Fruit fly (Drosophila melanogaster) whole organism, embryonic: Measurements from ENCODE around the gene Spc25.

Experiments
- Asciz ChIP-seq: fragments of 200-800 bp; sonication (Bioruptor generic); optimal IDR thresholded peaks from 2 replicates; lab custom pipeline; 2017; ENCODE audit warnings: missing biosample characterization, mild to moderate bottlenecking, missing genetic modification characterization, missing genetic modification reagents
- BtbVII ChIP-seq: fragments of 200-800 bp; sonication (Bioruptor generic); optimal IDR thresholded peaks from 3 replicates; lab custom pipeline; 2017; ENCODE audit warnings: missing biosample characterization, mild to moderate bottlenecking, missing genetic modification characterization
- CG10209 ChIP-seq: fragments of 200-800 bp; sonication (Bioruptor generic); optimal IDR thresholded peaks from 3 replicates; lab custom pipeline; 2017; ENCODE audit warnings: missing biosample characterization, mild to moderate bottlenecking, missing genetic modification characterization, missing genetic modification reagents
- CG11247 ChIP-seq: fragments of 200-800 bp; sonication (Bioruptor generic); IDR thresholded peaks from 2 replicates; pipeline ENCODE4 v1.3.6; 2022; ENCODE audit warnings: missing biosample characterization, missing genetic modification characterization
- CG11723 ChIP-seq: fragments of 200-800 bp; sonication (Bioruptor generic); optimal IDR thresholded peaks from 2 replicates; lab custom pipeline; 2017; ENCODE audit warnings: missing biosample characterization, mild to moderate bottlenecking, missing genetic modification characterization
- CG12299 ChIP-seq: fragments of 200-800 bp; sonication (Bioruptor generic); optimal IDR thresholded peaks from 2 replicates; lab custom pipeline; 2018; ENCODE audit warnings: missing biosample characterization, mild to moderate bottlenecking, missing genetic modification characterization
- CG12659 ChIP-seq: fragments of 200-800 bp; sonication (Bioruptor generic); optimal IDR thresholded peaks from 3 replicates; lab custom pipeline; 2017; ENCODE audit warnings: mild to moderate bottlenecking, missing biosample characterization, missing genetic modification reagents, missing genetic modification characterization
- CG12744 ChIP-seq: fragments of 200-800 bp; sonication (Bioruptor generic); optimal IDR thresholded peaks from 2 replicates; lab custom pipeline; 2016; ENCODE audit warnings: missing biosample characterization, missing genetic modification characterization
- CG13123 ChIP-seq: fragments of 200-800 bp; sonication (Bioruptor generic); optimal IDR thresholded peaks from 2 replicates; lab custom pipeline; 2016; ENCODE audit warnings: missing biosample characterization, missing genetic modification characterization
- CG1603 ChIP-seq: fragments of 200-800 bp; sonication (Bioruptor generic); optimal IDR thresholded peaks from 2 replicates; lab custom pipeline; 2019; ENCODE audit warnings: missing biosample characterization, mild to moderate bottlenecking, missing genetic modification characterization, moderate library complexity
- CG16863 ChIP-seq: fragments of 200-800 bp; sonication (Bioruptor generic); optimal IDR thresholded peaks from 3 replicates; lab custom pipeline; 2016; ENCODE audit warnings: missing biosample characterization, missing genetic modification characterization
- CG1792 ChIP-seq: fragments of 200-800 bp; sonication (Bioruptor generic); optimal IDR thresholded peaks from 2 replicates; lab custom pipeline; 2016; ENCODE audit warnings: missing biosample characterization, missing genetic modification characterization
- CG18764 ChIP-seq: fragments of 200-800 bp; sonication (Bioruptor generic); optimal IDR thresholded peaks from 3 replicates; lab custom pipeline; 2016; ENCODE audit warnings: missing biosample characterization, missing genetic modification characterization
- CG2875 ChIP-seq: fragments of 200-800 bp; sonication (Bioruptor generic); optimal IDR thresholded peaks from 2 replicates; lab custom pipeline; 2017; ENCODE audit warnings: missing biosample characterization, mild to moderate bottlenecking, missing genetic modification characterization, missing genetic modification reagents
- CG31441 ChIP-seq: fragments of 200-800 bp; sonication (Bioruptor generic); IDR thresholded peaks from 2 replicates; pipeline ENCODE4 v1.3.6; 2022; ENCODE audit warnings: missing biosample characterization, missing genetic modification characterization
- CG4707 ChIP-seq: fragments of 200-800 bp; sonication (Bioruptor generic); optimal IDR thresholded peaks from 2 replicates; lab custom pipeline; 2018; ENCODE audit warnings: missing biosample characterization, mild to moderate bottlenecking, missing genetic modification characterization, moderate library complexity
- CG6791 ChIP-seq: fragments of 200-800 bp; sonication (Bioruptor generic); IDR thresholded peaks from 3 replicates; pipeline ENCODE4 v1.3.6; 2022; ENCODE audit warnings: missing biosample characterization, missing genetic modification characterization; ENCODE audit not compliant: partially characterized antibody
- CG6854 ChIP-seq: fragments of 200-800 bp; sonication (Bioruptor generic); optimal IDR thresholded peaks from 3 replicates; lab custom pipeline; 2017; ENCODE audit warnings: missing biosample characterization, mild to moderate bottlenecking, missing genetic modification characterization
- CG8388 ChIP-seq: fragments of 200-800 bp; sonication (Bioruptor generic); optimal IDR thresholded peaks from 2 replicates; lab custom pipeline; 2019; ENCODE audit warnings: missing biosample characterization, mild to moderate bottlenecking, missing genetic modification characterization, moderate library complexity
- CG8478 ChIP-seq: fragments of >200 bp; optimal IDR thresholded peaks from 2 replicates; lab custom pipeline; 2018
- CG8944 ChIP-seq: fragments of 200-800 bp; sonication (Bioruptor generic); optimal IDR thresholded peaks from 3 replicates; lab custom pipeline; 2016; ENCODE audit warnings: missing biosample characterization, missing genetic modification characterization
- CG9932 ChIP-seq: fragments of 200-800 bp; sonication (Bioruptor generic); IDR thresholded peaks from 2 replicates; pipeline ENCODE4 v1.3.6; 2022; ENCODE audit warnings: missing biosample characterization, missing genetic modification characterization
- Camta ChIP-seq: fragments of 200-800 bp; sonication (Bioruptor generic); optimal IDR thresholded peaks from 2 replicates; lab custom pipeline; 2016; ENCODE audit warnings: missing biosample characterization, missing genetic modification characterization
- CrebB ChIP-seq: fragments of 200-800 bp; sonication (Bioruptor generic); optimal IDR thresholded peaks from 3 replicates; lab custom pipeline; 2018; ENCODE audit warnings: missing biosample characterization, mild to moderate bottlenecking, missing genetic modification characterization
- Dek ChIP-seq: fragments of 200-800 bp; sonication (Bioruptor generic); optimal IDR thresholded peaks from 3 replicates; lab custom pipeline; 2019; ENCODE audit warnings: missing biosample characterization, mild to moderate bottlenecking, missing genetic modification characterization, moderate library complexity
- Dll ChIP-seq: fragments of 200-800 bp; sonication (Bioruptor generic); IDR thresholded peaks from 4 replicates; pipeline ENCODE4 v1.3.6; 2022; ENCODE audit warnings: missing biosample characterization, missing genetic modification characterization; ENCODE audit not compliant: partially characterized antibody
- Dp ChIP-seq: fragments of 200-800 bp; sonication (Bioruptor generic); optimal IDR thresholded peaks from 2 replicates; lab custom pipeline; 2018; ENCODE audit warnings: missing biosample characterization, mild to moderate bottlenecking, missing genetic modification characterization, moderate library complexity
- Fer1 ChIP-seq: fragments of 200-800 bp; sonication (Bioruptor generic); optimal IDR thresholded peaks from 2 replicates; lab custom pipeline; 2017; ENCODE audit warnings: missing biosample characterization, mild to moderate bottlenecking, missing genetic modification characterization
- Fer3 ChIP-seq: fragments of 200-800 bp; sonication (Bioruptor generic); optimal IDR thresholded peaks from 2 replicates; lab custom pipeline; 2018; ENCODE audit warnings: missing biosample characterization, mild to moderate bottlenecking, missing genetic modification characterization, moderate library complexity
- GATAe ChIP-seq: fragments of 200-800 bp; sonication (Bioruptor generic); conservative IDR thresholded peaks from 2 replicates; pipeline ENCODE4 v1.3.6; 2022; ENCODE audit warnings: missing biosample characterization, missing genetic modification characterization
- Gug ChIP-seq: fragments of 200-800 bp; sonication (Bioruptor generic); IDR thresholded peaks from 4 replicates; pipeline ENCODE4 v1.3.6; 2022; ENCODE audit warnings: missing biosample characterization, missing genetic modification characterization
- Hr39 ChIP-seq: fragments of >200 bp; optimal IDR thresholded peaks from 2 replicates; lab custom pipeline; 2017
- Jarid2 ChIP-seq: fragments of 200-800 bp; sonication (Bioruptor generic); optimal IDR thresholded peaks from 3 replicates; lab custom pipeline; 2017; ENCODE audit warnings: mild to moderate bottlenecking, missing biosample characterization, missing genetic modification reagents, missing genetic modification characterization
- bcd ChIP-seq: fragments of 200-800 bp; sonication (Bioruptor generic); optimal IDR thresholded peaks from 2 replicates; lab custom pipeline; 2017; ENCODE audit warnings: missing biosample characterization, mild to moderate bottlenecking, missing genetic modification characterization
- ems ChIP-seq: fragments of 200-800 bp; sonication (Bioruptor generic); optimal IDR thresholded peaks from 3 replicates; lab custom pipeline; 2016; ENCODE audit warnings: missing biosample characterization, missing genetic modification characterization
- fd102C ChIP-seq: fragments of 200-800 bp; sonication (Bioruptor generic); optimal IDR thresholded peaks from 2 replicates; lab custom pipeline; 2018; ENCODE audit warnings: missing biosample characterization, mild to moderate bottlenecking, missing genetic modification characterization, moderate library complexity
- fd64A ChIP-seq: fragments of 200-800 bp; sonication (Bioruptor generic); optimal IDR thresholded peaks from 3 replicates; lab custom pipeline; 2018; ENCODE audit warnings: missing biosample characterization, mild to moderate bottlenecking, missing genetic modification characterization
- gsb-n ChIP-seq: fragments of 200-800 bp; sonication (Bioruptor generic); optimal IDR thresholded peaks from 3 replicates; lab custom pipeline; 2018; ENCODE audit warnings: missing biosample characterization, mild to moderate bottlenecking, missing genetic modification characterization
- peb ChIP-seq: fragments of 200-800 bp; sonication (Bioruptor generic); IDR thresholded peaks from 2 replicates; pipeline ENCODE4 v1.3.6; 2022; ENCODE audit warnings: missing biosample characterization, missing genetic modification characterization
- row ChIP-seq: fragments of 200-800 bp; sonication (Bioruptor generic); IDR thresholded peaks from 3 replicates; pipeline ENCODE4 v1.3.6; 2022; ENCODE audit warnings: missing biosample characterization, missing genetic modification characterization
- sc ChIP-seq, 3 experiments: fragments of >200 bp in 2 of 3; fragments of 200-800 bp in 1 of 3; sonication (Bioruptor generic) in 1 of 3; optimal IDR thresholded peaks; 2 replicates in 2 of 3; 3 replicates in 1 of 3; lab custom pipeline; 2017; ENCODE audit warnings: mild to moderate bottlenecking in 1 of 3, missing biosample characterization in 1 of 3, missing genetic modification characterization in 1 of 3, missing genetic modification reagents in 1 of 3
- slou ChIP-seq: fragments of 200-800 bp; sonication (Bioruptor generic); optimal IDR thresholded peaks from 3 replicates; lab custom pipeline; 2016; ENCODE audit warnings: missing biosample characterization, missing genetic modification characterization
- sug ChIP-seq: fragments of 200-800 bp; optimal IDR thresholded peaks from 2 replicates; lab custom pipeline; 2019; ENCODE audit warnings: missing biosample characterization, mild to moderate bottlenecking, missing genetic modification characterization, moderate library complexity
- tap ChIP-seq: fragments of 200-800 bp; optimal IDR thresholded peaks from 3 replicates; lab custom pipeline; 2019; ENCODE audit warnings: missing biosample characterization, mild to moderate bottlenecking, missing genetic modification characterization, moderate library complexity
- twi ChIP-seq: fragments of 200-800 bp; optimal IDR thresholded peaks from 2 replicates; lab custom pipeline; 2019; ENCODE audit warnings: missing biosample characterization, mild to moderate bottlenecking, missing genetic modification characterization, moderate library complexity
- vnd ChIP-seq: fragments of 200-800 bp; sonication (Bioruptor generic); IDR thresholded peaks from 3 replicates; pipeline ENCODE4 v1.3.6; 2022; ENCODE audit warnings: missing biosample characterization, missing genetic modification characterization; ENCODE audit not compliant: partially characterized antibody
- yki ChIP-seq: fragments of >200 bp; optimal IDR thresholded peaks from 3 replicates; lab custom pipeline; 2018
- zen ChIP-seq: fragments of 200-800 bp; sonication (Bioruptor generic); optimal IDR thresholded peaks from 3 replicates; lab custom pipeline; 2018; ENCODE audit warnings: missing biosample characterization, mild to moderate bottlenecking, missing genetic modification characterization, moderate library complexity
- zfh2 ChIP-seq: fragments of 200-800 bp; sonication (Bioruptor generic); optimal IDR thresholded peaks from 2 replicates; lab custom pipeline; 2016; ENCODE audit warnings: missing biosample characterization, missing genetic modification characterization

Spc25 gene

DNA sequence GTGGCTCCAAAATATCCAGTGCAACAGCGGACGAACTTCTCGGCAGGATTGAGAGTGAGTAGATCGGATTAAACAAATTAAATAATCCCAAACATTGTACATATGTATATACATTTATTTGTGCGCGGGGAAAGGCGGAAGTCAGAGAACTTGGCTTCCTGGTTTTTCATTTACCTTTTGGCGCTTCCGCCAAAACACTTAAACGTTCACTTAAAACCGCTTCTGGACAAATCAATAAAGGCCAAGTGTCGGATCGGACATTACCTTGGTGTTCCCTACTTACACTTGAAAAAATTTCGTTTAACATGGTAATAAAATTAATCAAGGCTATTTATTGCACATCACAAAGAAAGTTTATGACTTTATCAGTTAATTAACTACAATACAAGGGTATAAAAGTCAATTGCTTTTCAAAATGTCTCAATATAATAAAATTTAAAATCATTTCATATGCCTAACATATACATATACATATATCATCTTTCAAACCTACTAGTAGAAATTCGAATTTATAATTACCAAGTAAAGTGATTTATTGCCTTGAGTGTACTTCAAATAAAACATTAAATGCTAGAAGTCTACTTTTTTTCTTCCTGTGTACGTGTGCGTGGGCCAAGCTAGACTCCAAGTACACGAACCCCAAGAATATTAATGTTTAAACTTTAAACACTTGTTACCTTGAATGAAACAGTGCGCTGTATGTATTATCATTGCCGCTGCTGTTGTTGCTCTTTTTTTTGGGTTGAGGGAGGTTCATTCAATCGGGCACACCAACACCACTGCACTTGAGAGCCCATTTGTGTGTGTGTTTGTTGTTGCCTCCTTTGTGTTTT lies 20.0 kb downstream of the Spc25 start (continued):
- no peak for TF ChIP-seq CG11247 (GFP tag; lab: Robert Waterston, UW)
- TF ChIP-seq Fer3 (tag; lab: Kevin White, UChicago), result peak; percentile 72
- peak; percentile 17 for TF ChIP-seq Asciz (GFP tag; lab: Kevin White, UChicago)
- TF ChIP-seq vnd (GFP tag; lab: Robert Waterston, UW), result no peak
- TF ChIP-seq sc (optimal IDR thresholded peaks at IDR 0.05; lab: Kevin White, UChicago), result no peak
- TF ChIP-seq sc (GFP tag; optimal IDR thresholded peaks at IDR 0.05; lab: Kevin White, UChicago), result no peak
- TF ChIP-seq CG12744 (GFP tag; lab: Kevin White, UChicago), result peak; percentile 34
- peak; percentile 41 for TF ChIP-seq ems
- peak; percentile 22 for TF ChIP-seq CG1603 (tag; lab: Kevin White, UChicago)
- no peak for TF ChIP-seq twi (tag; lab: Kevin White, UChicago)
- TF ChIP-seq zfh2 (GFP tag; lab: Kevin White, UChicago), result no peak
- no peak for TF ChIP-seq Dll (GFP tag; lab: Robert Waterston, UW)
- TF ChIP-seq CG31441 (GFP tag; lab: Robert Waterston, UW), result no peak; the same call in 1 of the 2 replicates
- TF ChIP-seq CG11723 (GFP tag; lab: Kevin White, UChicago), result peak; percentile 47
- TF ChIP-seq Hr39 (lab: Kevin White, UChicago), result no peak
- TF ChIP-seq Camta (GFP tag; lab: Kevin White, UChicago), result peak; percentile 26
- TF ChIP-seq CG6854 (GFP tag; lab: Kevin White, UChicago), result peak; percentile 48
- TF ChIP-seq CG8478 (lab: Kevin White, UChicago), result no peak
- TF ChIP-seq CG8944 (GFP tag; lab: Kevin White, UChicago), result peak; percentile 16
- TF ChIP-seq Dek (tag; lab: Kevin White, UChicago), result no peak
- TF ChIP-seq CG13123 (GFP tag; lab: Kevin White, UChicago), result no peak
- TF ChIP-seq sug, result no peak
- TF ChIP-seq CG2875 (GFP tag; lab: Kevin White, UChicago), result peak; percentile 35
- no peak for TF ChIP-seq BtbVII (GFP tag; lab: Kevin White, UChicago)
- peak; percentile 38 for TF ChIP-seq CG10209 (GFP tag; lab: Kevin White, UChicago)
- peak; percentile 61 for TF ChIP-seq CG8388 (GFP tag; lab: Kevin White, UChicago)
- peak; percentile 61 for TF ChIP-seq tap
- TF ChIP-seq fd102C, result no peak
- TF ChIP-seq Jarid2 (GFP tag; lab: Kevin White, UChicago), result peak; percentile 50
- TF ChIP-seq gsb-n (tag; lab: Kevin White, UChicago), result no peak
- no peak for TF ChIP-seq CG6791 (GFP tag; lab: Robert Waterston, UW)
- no peak for TF ChIP-seq GATAe (GFP tag; lab: Robert Waterston, UW)
- TF ChIP-seq CG12659 (GFP tag; lab: Kevin White, UChicago), result peak; percentile 41
- peak; percentile 46 for TF ChIP-seq CG12299 (tag; lab: Kevin White, UChicago)
- TF ChIP-seq bcd, result peak; percentile 71
- peak; percentile 40 for TF ChIP-seq CG18764
- TF ChIP-seq fd64A (GFP tag; lab: Kevin White, UChicago), result no peak
- no peak for TF ChIP-seq CrebB
- no peak for TF ChIP-seq CG4707 (GFP tag; lab: Kevin White, UChicago)
- TF ChIP-seq row (GFP tag; lab: Robert Waterston, UW), result peak; percentile 60; the same call in 2 of the 3 replicates
- no peak for TF ChIP-seq yki
- TF ChIP-seq slou (GFP tag; lab: Kevin White, UChicago), result peak; percentile 33
- no peak for TF ChIP-seq peb (GFP tag; lab: Robert Waterston, UW)
- no peak for TF ChIP-seq Dp (GFP tag; lab: Kevin White, UChicago)
- TF ChIP-seq CG9932 (GFP tag; lab: Robert Waterston, UW), result peak; percentile 36
- TF ChIP-seq CG1792, result no peak
- peak; percentile 9 for TF ChIP-seq CG16863 (GFP tag; lab: Kevin White, UChicago)
- peak; percentile 51 for TF ChIP-seq zen (tag; lab: Kevin White, UChicago)
- TF ChIP-seq Gug (GFP tag; lab: Robert Waterston, UW), result peak; percentile 19; the same call in 1 of the 4 replicates
- TF ChIP-seq Fer1 (GFP tag; lab: Kevin White, UChicago), result peak; percentile 72
